Worm (Caenorhabditis elegans): ENCODE measurements around the gene T21B4.3.
"Not testable (repeated sequence)": the region's sequence is repeated elsewhere in the genome, so short reads cannot be mapped to it uniquely, and the experiment has no call there.

T21B4.3 gene

DNA sequence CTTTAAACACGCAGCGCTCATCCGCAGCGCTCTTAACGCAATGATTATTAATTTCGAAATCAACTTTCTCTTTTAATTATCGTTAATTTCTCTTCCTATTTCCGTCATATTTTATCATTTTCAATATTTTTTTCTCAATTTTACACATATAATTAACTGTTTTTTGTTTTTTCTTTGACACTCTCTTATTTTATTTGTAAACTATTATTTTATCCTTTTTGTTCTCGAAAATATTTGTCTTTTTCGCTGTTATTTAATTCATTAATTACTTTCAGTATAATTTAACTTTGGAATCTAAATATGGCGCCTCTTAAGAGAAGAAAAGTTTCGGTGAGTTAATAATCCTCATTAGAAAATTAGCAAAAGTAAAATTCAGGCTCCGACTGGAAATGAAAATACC, 39.3 kb upstream of the T21B4.3 start, which contains the start of gene F49C5.3:
F49C5.3 (plus strand) TSS at position 301 of the 400 bp plus-strand sequence.
- not testable (repeated sequence) for TF ChIP-seq T23F11.4 (GFP tag; optimal IDR thresholded peaks at IDR 0.05); hlh-6 (tag; optimal IDR thresholded peaks at IDR 0.05); nhr-11 (tag; optimal IDR thresholded peaks at IDR 0.05)

DNA sequence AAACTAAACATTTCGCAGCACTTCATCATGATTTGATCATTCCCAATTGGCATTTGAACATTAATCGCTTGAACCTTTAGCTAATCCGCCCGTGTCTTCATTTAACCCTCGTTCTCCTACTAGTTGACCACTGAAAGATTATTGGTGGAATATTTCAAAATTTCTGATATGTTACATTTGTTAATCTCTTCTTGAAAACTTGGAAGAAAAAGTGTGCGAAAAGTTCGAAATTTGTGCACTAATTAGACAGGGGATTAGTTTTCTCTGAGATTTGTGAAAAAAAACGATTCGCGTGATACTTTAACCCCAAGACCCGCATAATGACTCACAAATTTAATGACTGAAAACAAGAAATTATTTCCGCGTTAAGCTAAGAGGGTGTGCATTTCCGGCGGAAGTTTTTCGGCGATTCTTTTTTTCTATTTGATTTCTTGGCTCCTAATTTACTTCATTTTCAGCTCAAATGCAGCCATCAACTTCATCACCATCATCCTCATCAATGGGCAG, 38.5 kb upstream of the T21B4.3 start, which contains the start of gene nimk-1:
nimk-1 (plus strand) TSS at position 457 of the 507 bp plus-strand sequence.
- no peak for TF ChIP-seq pqm-1 (tag; optimal IDR thresholded peaks at IDR 0.05)
- no peak for TF ChIP-seq syd-9 (tag; optimal IDR thresholded peaks at IDR 0.05)
- no peak for TF ChIP-seq fkh-10 (GFP tag; optimal IDR thresholded peaks at IDR 0.05)
- TF ChIP-seq hlh-8 (tag; optimal IDR thresholded peaks at IDR 0.05): no peak
- no peak for TF ChIP-seq unc-55 (GFP tag; optimal IDR thresholded peaks at IDR 0.05)
- no peak for TF ChIP-seq tbx-7 (tag; optimal IDR thresholded peaks at IDR 0.05)
- TF ChIP-seq npax-4 (tag; optimal IDR thresholded peaks at IDR 0.05): no peak
- no peak for TF ChIP-seq pat-9 (tag; optimal IDR thresholded peaks at IDR 0.05)
- TF ChIP-seq ceh-34 (tag; optimal IDR thresholded peaks at IDR 0.05): no peak
- no peak for TF ChIP-seq tbx-2 (tag; optimal IDR thresholded peaks at IDR 0.05)
- TF ChIP-seq pha-4 (tag; optimal IDR thresholded peaks at IDR 0.05): no peak
- no peak for TF ChIP-seq ceh-45 (GFP tag; IDR thresholded peaks at IDR 0.05)
- TF ChIP-seq pros-1 (tag; optimal IDR thresholded peaks at IDR 0.05): no peak
- TF ChIP-seq ceh-30 (tag; optimal IDR thresholded peaks at IDR 0.05): no peak

DNA sequence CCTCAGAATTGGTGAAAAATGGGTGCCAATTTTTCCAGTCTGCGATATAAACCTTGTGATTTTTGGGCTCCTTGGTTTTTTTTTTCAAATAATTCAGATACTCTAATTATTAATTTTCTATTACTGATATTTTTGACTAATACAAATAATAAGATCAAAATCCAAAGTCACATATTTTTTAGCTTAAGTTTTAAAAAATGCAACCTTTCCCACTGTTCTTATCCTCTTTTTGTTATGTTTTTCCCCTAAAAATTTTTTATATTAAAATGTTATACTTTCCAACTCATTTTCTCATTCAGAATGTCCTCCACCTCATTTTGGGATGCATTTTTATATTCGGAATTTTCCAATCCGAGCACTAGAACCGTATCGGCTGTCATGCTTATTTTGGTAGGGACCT, 34.1 kb upstream of the T21B4.3 start, which contains the start of gene srx-120:
srx-120 (plus strand) TSS at position 301 of the 400 bp plus-strand sequence.
- TF ChIP-seq madf-2 (tag; optimal IDR thresholded peaks at IDR 0.05) (no peak), T23F11.4 (GFP tag; optimal IDR thresholded peaks at IDR 0.05) (no peak)

ce11 chrII:12527947-12528346, 31.1 kb upstream of the T21B4.3 start, which contains the start of gene srx-119:
srx-119 (plus strand) TSS chrII:12528247.
- TF ChIP-seq ceh-6 (GFP tag; optimal IDR thresholded peaks at IDR 0.05) (no peak), sox-2 (GFP tag; IDR thresholded peaks at IDR 0.05) (no peak), sdc-2 (tag; optimal IDR thresholded peaks at IDR 0.05) (no peak), ceh-48 (tag; optimal IDR thresholded peaks at IDR 0.05) (no peak), ama-1 (optimal IDR thresholded peaks at IDR 0.05) (no peak), Y22D7AL.16 (tag; optimal IDR thresholded peaks at IDR 0.05) (no peak), dve-1 (tag; optimal IDR thresholded peaks at IDR 0.05) (no peak), lim-6 (tag; optimal IDR thresholded peaks at IDR 0.05) (no peak), ceh-19 (GFP tag; optimal IDR thresholded peaks at IDR 0.05) (no peak), madf-2 (tag; optimal IDR thresholded peaks at IDR 0.05) (no peak), odd-2 (tag; optimal IDR thresholded peaks at IDR 0.05) (no peak), F13H6.1 (tag; optimal IDR thresholded peaks at IDR 0.05) (no peak), che-1 (tag; optimal IDR thresholded peaks at IDR 0.05) (no peak), ceh-31 (tag; optimal IDR thresholded peaks at IDR 0.05) (no peak), pha-2 (tag; optimal IDR thresholded peaks at IDR 0.05) (no peak), elt-4 (tag; optimal IDR thresholded peaks at IDR 0.05) (no peak), nhr-11 (tag; optimal IDR thresholded peaks at IDR 0.05) (no peak), K09A11.1 (tag; optimal IDR thresholded peaks at IDR 0.05; ENCODE audit: insufficient read depth) (no peak)

DNA sequence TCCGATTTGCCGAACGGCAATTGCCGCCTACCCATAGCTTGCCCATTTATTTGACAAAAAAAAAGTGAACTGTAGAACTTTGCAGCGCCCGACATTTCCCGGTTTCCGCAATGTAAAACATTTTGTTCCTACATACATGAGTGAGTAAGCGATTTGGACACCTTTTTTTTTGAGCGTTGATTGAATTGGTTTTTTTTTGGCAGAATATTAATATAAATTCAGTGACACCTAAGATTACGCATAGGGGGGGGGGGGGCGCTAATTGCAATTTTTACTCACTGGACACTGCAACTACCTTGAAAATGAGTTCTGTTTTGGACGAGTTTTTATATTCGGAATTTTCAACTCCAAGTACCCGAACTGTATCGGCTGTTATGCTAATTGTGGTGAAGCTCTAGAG, 28.6 kb upstream of the T21B4.3 start, which contains the start of gene srx-118:
srx-118 (plus strand) TSS at position 301 of the 400 bp plus-strand sequence.
- no peak for TF ChIP-seq pha-2 (tag; optimal IDR thresholded peaks at IDR 0.05)
- no peak for TF ChIP-seq fax-1 (tag; optimal IDR thresholded peaks at IDR 0.05)
- no peak for TF ChIP-seq zip-5 (tag; optimal IDR thresholded peaks at IDR 0.05)
- TF ChIP-seq sox-4 (tag; optimal IDR thresholded peaks at IDR 0.05): no peak
- TF ChIP-seq sdc-2 (tag; optimal IDR thresholded peaks at IDR 0.05): no peak
- TF ChIP-seq Y22D7AL.16 (tag; optimal IDR thresholded peaks at IDR 0.05): no peak
- TF ChIP-seq pros-1 (tag; optimal IDR thresholded peaks at IDR 0.05): no peak
- TF ChIP-seq nhr-11 (tag; optimal IDR thresholded peaks at IDR 0.05): no peak
- TF ChIP-seq ttx-3 (tag; optimal IDR thresholded peaks at IDR 0.05): no peak
- TF ChIP-seq rnt-1 (tag; optimal IDR thresholded peaks at IDR 0.05): no peak
- TF ChIP-seq ahr-1 (tag; optimal IDR thresholded peaks at IDR 0.05): no peak
- no peak for TF ChIP-seq ceh-45 (GFP tag; IDR thresholded peaks at IDR 0.05)
